Fruit fly (Drosophila melanogaster) whole organism, embryonic: ENCODE results near the gene CG10581.

Experiments used
- B-H1 ChIP-seq: fragments of 200-800 bp; sonication (Bioruptor generic); IDR thresholded peaks from 3 replicates; pipeline ENCODE4 v1.3.6; 2022; ENCODE audit warnings: missing biosample characterization, missing genetic modification characterization
- BEAF-32 ChIP-seq: fragments of 200-800 bp; sonication (Bioruptor generic); optimal IDR thresholded peaks from 3 replicates; lab custom pipeline; 2017; ENCODE audit warnings: missing biosample characterization, missing genetic modification characterization, mild to moderate bottlenecking, moderate library complexity, missing genetic modification reagents
- BtbVII ChIP-seq: fragments of 200-800 bp; sonication (Bioruptor generic); optimal IDR thresholded peaks from 3 replicates; lab custom pipeline; 2017; ENCODE audit warnings: missing biosample characterization, mild to moderate bottlenecking, missing genetic modification characterization
- CG12104 ChIP-seq: fragments of 200-800 bp; sonication (Bioruptor generic); optimal IDR thresholded peaks from 3 replicates; lab custom pipeline; 2016; ENCODE audit warnings: missing biosample characterization, missing genetic modification characterization
- CG15269 ChIP-seq: fragments of 200-800 bp; sonication (Bioruptor generic); optimal IDR thresholded peaks from 2 replicates; lab custom pipeline; 2018; ENCODE audit warnings: missing biosample characterization, mild to moderate bottlenecking, missing genetic modification characterization, moderate library complexity
- CG17385 ChIP-seq: fragments of 200-800 bp; sonication (Bioruptor generic); optimal IDR thresholded peaks from 3 replicates; lab custom pipeline; 2018; ENCODE audit warnings: missing biosample characterization, mild to moderate bottlenecking, missing genetic modification characterization
- CG17802 ChIP-seq: fragments of 200-800 bp; sonication (Bioruptor generic); optimal IDR thresholded peaks from 2 replicates; lab custom pipeline; 2018; ENCODE audit warnings: missing biosample characterization, mild to moderate bottlenecking, missing genetic modification characterization, moderate library complexity
- CG17829 ChIP-seq: fragments of 200-800 bp; optimal IDR thresholded peaks from 2 replicates; lab custom pipeline; 2019; ENCODE audit warnings: missing biosample characterization, mild to moderate bottlenecking, missing genetic modification characterization, moderate library complexity
- CG5245 ChIP-seq: fragments of 200-800 bp; sonication (Bioruptor generic); optimal IDR thresholded peaks from 3 replicates; lab custom pipeline; 2016; ENCODE audit warnings: missing biosample characterization, missing genetic modification characterization
- CG6689 ChIP-seq: fragments of 200-800 bp; sonication (Bioruptor generic); IDR thresholded peaks from 2 replicates; pipeline ENCODE4 v1.3.6; 2022; ENCODE audit warnings: missing biosample characterization, missing genetic modification characterization
- CG7745 ChIP-seq: fragments of 200-800 bp; sonication (Bioruptor generic); optimal IDR thresholded peaks from 2 replicates; lab custom pipeline; 2018; ENCODE audit warnings: missing biosample characterization, mild to moderate bottlenecking, missing genetic modification characterization, moderate library complexity
- CG7928 ChIP-seq: fragments of 200-800 bp; sonication (Bioruptor generic); optimal IDR thresholded peaks from 2 replicates; lab custom pipeline; 2017; ENCODE audit warnings: missing biosample characterization, mild to moderate bottlenecking, missing genetic modification characterization
- CG8765 ChIP-seq: fragments of 200-800 bp; sonication (Bioruptor generic); IDR thresholded peaks from 2 replicates; pipeline ENCODE4 v1.3.6; 2022; ENCODE audit warnings: missing biosample characterization, missing genetic modification characterization
- CG9817 ChIP-seq: fragments of 200-800 bp; sonication (Bioruptor generic); optimal IDR thresholded peaks from 2 replicates; lab custom pipeline; 2018; ENCODE audit warnings: missing biosample characterization, mild to moderate bottlenecking, missing genetic modification characterization, moderate library complexity
- D19A ChIP-seq: fragments of 200-800 bp; optimal IDR thresholded peaks from 3 replicates; lab custom pipeline; 2019; ENCODE audit warnings: missing biosample characterization, mild to moderate bottlenecking, missing genetic modification characterization, moderate library complexity
- Dbx ChIP-seq: fragments of 200-800 bp; sonication (Bioruptor generic); IDR thresholded peaks from 3 replicates; pipeline ENCODE4 v1.3.6; 2022; ENCODE audit warnings: missing biosample characterization, missing genetic modification characterization
- Doc2 ChIP-seq: fragments of 200-800 bp; sonication (Bioruptor generic); IDR thresholded peaks from 2 replicates; pipeline ENCODE4 v1.3.6; 2022; ENCODE audit warnings: missing biosample characterization, missing genetic modification characterization
- Gsc ChIP-seq: fragments of 200-800 bp; sonication (Bioruptor generic); IDR thresholded peaks from 2 replicates; pipeline ENCODE4 v1.3.6; 2022; ENCODE audit warnings: missing biosample characterization, missing genetic modification characterization
- H15 ChIP-seq: fragments of 200-800 bp; sonication (Bioruptor generic); IDR thresholded peaks from 3 replicates; pipeline ENCODE4 v1.3.6; 2022; ENCODE audit warnings: missing biosample characterization, missing genetic modification characterization
- Hey ChIP-seq: fragments of 200-800 bp; sonication (Bioruptor generic); optimal IDR thresholded peaks from 3 replicates; lab custom pipeline; 2018; ENCODE audit warnings: missing biosample characterization, mild to moderate bottlenecking, missing genetic modification characterization
- Hmr ChIP-seq: fragments of 200-800 bp; sonication (Bioruptor generic); optimal IDR thresholded peaks from 3 replicates; lab custom pipeline; 2017; ENCODE audit warnings: mild to moderate bottlenecking, missing biosample characterization, missing genetic modification reagents, missing genetic modification characterization
- Meics ChIP-seq: fragments of 200-800 bp; sonication (Bioruptor generic); optimal IDR thresholded peaks from 2 replicates; lab custom pipeline; 2017; ENCODE audit warnings: missing biosample characterization, mild to moderate bottlenecking, missing genetic modification characterization
- Mrtf ChIP-seq: fragments of 200-800 bp; sonication (Bioruptor generic); IDR thresholded peaks from 3 replicates; pipeline ENCODE4 v1.3.6; 2022; ENCODE audit warnings: missing biosample characterization, missing genetic modification characterization
- Sox102F ChIP-seq: fragments of 200-800 bp; sonication (Bioruptor generic); optimal IDR thresholded peaks from 2 replicates; lab custom pipeline; 2018; ENCODE audit warnings: missing biosample characterization, mild to moderate bottlenecking, missing genetic modification characterization, moderate library complexity
- Ssrp ChIP-seq: fragments of 200-800 bp; sonication (Bioruptor generic); optimal IDR thresholded peaks from 2 replicates; lab custom pipeline; 2018; ENCODE audit warnings: missing biosample characterization, mild to moderate bottlenecking, missing genetic modification characterization, moderate library complexity
- Trl ChIP-seq, 3 experiments: fragments of >200 bp in 2 of 3; fragments of 200-800 bp in 1 of 3; sonication (Bioruptor generic) in 1 of 3; optimal IDR thresholded peaks; 2 replicates in 1 of 3; 3 replicates in 2 of 3; lab custom pipeline; 2016 to 2017; ENCODE audit warnings: missing biosample characterization in 1 of 3, missing genetic modification characterization in 1 of 3
- aop ChIP-seq: fragments of 200-800 bp; sonication (Bioruptor generic); IDR thresholded peaks from 2 replicates; pipeline ENCODE4 v1.3.6; 2022; ENCODE audit warnings: missing biosample characterization, missing genetic modification characterization
- caup ChIP-seq: fragments of 200-800 bp; sonication (Bioruptor generic); optimal IDR thresholded peaks from 3 replicates; lab custom pipeline; 2017; ENCODE audit warnings: missing biosample characterization, mild to moderate bottlenecking, missing genetic modification characterization, moderate library complexity; ENCODE audit not compliant: severe bottlenecking
- chm ChIP-seq: fragments of 200-800 bp; sonication (Bioruptor generic); IDR thresholded peaks from 2 replicates; pipeline ENCODE4 v1.3.6; 2022; ENCODE audit warnings: missing biosample characterization, missing genetic modification characterization
- crp ChIP-seq, 2 experiments: fragments of 200-800 bp; sonication (Bioruptor generic); optimal IDR thresholded peaks; 2 replicates in 1 of 2; 3 replicates in 1 of 2; lab custom pipeline; 2017; ENCODE audit warnings: missing biosample characterization in 2 of 2, missing genetic modification characterization in 2 of 2, mild to moderate bottlenecking in 1 of 2, moderate library complexity in 1 of 2
- cwo ChIP-seq: fragments of 200-800 bp; sonication (Bioruptor generic); optimal IDR thresholded peaks from 3 replicates; lab custom pipeline; 2017; ENCODE audit warnings: missing biosample characterization, missing genetic modification characterization, mild to moderate bottlenecking, moderate library complexity, missing genetic modification reagents
- dimm ChIP-seq: fragments of 200-800 bp; sonication (Bioruptor generic); IDR thresholded peaks from 2 replicates; pipeline ENCODE4 v1.3.6; 2022; ENCODE audit warnings: missing biosample characterization, missing genetic modification characterization
- exex ChIP-seq: fragments of 200-800 bp; sonication (Bioruptor generic); optimal IDR thresholded peaks from 4 replicates; lab custom pipeline; 2018; ENCODE audit warnings: missing biosample characterization, mild to moderate bottlenecking, missing genetic modification characterization, moderate library complexity
- fru ChIP-seq: fragments of >200 bp; optimal IDR thresholded peaks from 2 replicates; lab custom pipeline; 2017
- gcm ChIP-seq: fragments of 200-800 bp; sonication (Bioruptor generic); optimal IDR thresholded peaks from 2 replicates; lab custom pipeline; 2019; ENCODE audit warnings: missing biosample characterization, mild to moderate bottlenecking, missing genetic modification characterization, moderate library complexity
- grau ChIP-seq: fragments of 200-800 bp; optimal IDR thresholded peaks from 3 replicates; lab custom pipeline; 2019; ENCODE audit warnings: missing biosample characterization, mild to moderate bottlenecking, missing genetic modification characterization, moderate library complexity
- grn ChIP-seq: fragments of 200-800 bp; sonication (Bioruptor generic); optimal IDR thresholded peaks from 3 replicates; lab custom pipeline; 2017; ENCODE audit warnings: missing biosample characterization, missing genetic modification characterization
- klu ChIP-seq: fragments of 200-800 bp; sonication (Bioruptor generic); IDR thresholded peaks from 2 replicates; pipeline ENCODE4 v1.3.6; 2022; ENCODE audit warnings: missing biosample characterization, missing genetic modification characterization
- kni ChIP-seq: fragments of 200-800 bp; sonication (Bioruptor generic); optimal IDR thresholded peaks from 3 replicates; lab custom pipeline; 2017; ENCODE audit warnings: mild to moderate bottlenecking, missing biosample characterization, missing genetic modification reagents, missing genetic modification characterization
- lab ChIP-seq: fragments of 200-800 bp; sonication (Bioruptor generic); optimal IDR thresholded peaks from 3 replicates; lab custom pipeline; 2017; ENCODE audit warnings: missing biosample characterization, missing genetic modification characterization, mild to moderate bottlenecking, moderate library complexity, missing genetic modification reagents
- nerfin-1 ChIP-seq: fragments of 200-800 bp; sonication (Bioruptor generic); optimal IDR thresholded peaks from 3 replicates; lab custom pipeline; 2019; ENCODE audit warnings: missing biosample characterization, mild to moderate bottlenecking, missing genetic modification characterization, moderate library complexity
- nmo ChIP-seq: fragments of 200-800 bp; sonication (Bioruptor generic); optimal IDR thresholded peaks from 2 replicates; lab custom pipeline; 2018; ENCODE audit warnings: missing biosample characterization, mild to moderate bottlenecking, missing genetic modification characterization, moderate library complexity
- org-1 ChIP-seq: fragments of 200-800 bp; sonication (Bioruptor generic); optimal IDR thresholded peaks from 2 replicates; lab custom pipeline; 2017; ENCODE audit warnings: missing biosample characterization, missing genetic modification characterization
- p53 ChIP-seq: fragments of 200-800 bp; sonication (Bioruptor generic); optimal IDR thresholded peaks from 2 replicates; lab custom pipeline; 2016; ENCODE audit warnings: missing biosample characterization, missing genetic modification characterization
- prd ChIP-seq, 3 experiments: fragments of >200 bp in 2 of 3; fragments of 200-800 bp in 1 of 3; sonication (Bioruptor generic) in 1 of 3; optimal IDR thresholded peaks in 2 of 3; IDR thresholded peaks in 1 of 3; 2 replicates in 2 of 3; 3 replicates in 1 of 3; pipeline versions ENCODE4 v1.3.6 to Lab custom; 2017 to 2022; ENCODE audit warnings: missing biosample characterization in 1 of 3, missing genetic modification characterization in 1 of 3
- run ChIP-seq: fragments of 200-800 bp; sonication (Bioruptor generic); optimal IDR thresholded peaks from 3 replicates; lab custom pipeline; 2018; ENCODE audit warnings: missing biosample characterization, mild to moderate bottlenecking, missing genetic modification characterization
- schlank ChIP-seq: fragments of 200-800 bp; sonication (Bioruptor generic); optimal IDR thresholded peaks from 2 replicates; lab custom pipeline; 2018; ENCODE audit warnings: missing biosample characterization, mild to moderate bottlenecking, missing genetic modification characterization
- tin ChIP-seq: fragments of 200-800 bp; sonication (Bioruptor generic); optimal IDR thresholded peaks from 3 replicates; lab custom pipeline; 2016; ENCODE audit warnings: missing biosample characterization, missing genetic modification characterization
- tio ChIP-seq: fragments of 200-800 bp; sonication (Bioruptor generic); optimal IDR thresholded peaks from 2 replicates; lab custom pipeline; 2017; ENCODE audit warnings: missing biosample characterization, missing genetic modification characterization, inconsistent platforms
- zen2 ChIP-seq: fragments of 200-800 bp; sonication (Bioruptor generic); IDR thresholded peaks from 3 replicates; pipeline ENCODE4 v1.3.6; 2022; ENCODE audit warnings: missing biosample characterization, missing genetic modification characterization; ENCODE audit not compliant: partially characterized antibody

Gene CG10581

dm6 chr3L:21047037-21047436 lies 13.0 kb upstream of the CG10581 start (continued):
- TF ChIP-seq kni (GFP tag; lab: Kevin White, UChicago) = no peak
- TF ChIP-seq CG17385 = peak; percentile 14
- no peak for TF ChIP-seq org-1
- no peak for TF ChIP-seq CG8765 (GFP tag; lab: Robert Waterston, UW)
- TF ChIP-seq Dbx (GFP tag; lab: Robert Waterston, UW) = no peak
- TF ChIP-seq nmo (GFP tag; lab: Kevin White, UChicago) = peak; percentile 5
- no peak for TF ChIP-seq zen2
- no peak for TF ChIP-seq CG7745 (tag; lab: Kevin White, UChicago)
- TF ChIP-seq Doc2 = no peak
- TF ChIP-seq Sox102F (GFP tag; lab: Kevin White, UChicago) = peak; percentile 36
- TF ChIP-seq grau = peak; percentile 52
- TF ChIP-seq lab (GFP tag; lab: Kevin White, UChicago) = peak; percentile 33
- peak; percentile 33 for TF ChIP-seq tin (GFP tag; lab: Kevin White, UChicago)
- no peak for TF ChIP-seq schlank (tag; lab: Kevin White, UChicago)
- no peak for TF ChIP-seq tio
- TF ChIP-seq exex (tag; lab: Kevin White, UChicago) = no peak
- TF ChIP-seq crp (GFP tag; optimal IDR thresholded peaks at IDR 0.05; lab: Kevin White, UChicago) = no peak
- TF ChIP-seq run (tag; lab: Kevin White, UChicago) = no peak
- TF ChIP-seq grn (GFP tag; lab: Kevin White, UChicago) = no peak
- no peak for TF ChIP-seq klu (GFP tag; lab: Robert Waterston, UW)
- TF ChIP-seq p53 (GFP tag; lab: Kevin White, UChicago) = no peak
- TF ChIP-seq CG17829 (tag; lab: Kevin White, UChicago) = peak; percentile 73
- no peak for TF ChIP-seq Gsc (GFP tag; lab: Robert Waterston, UW)
- TF ChIP-seq nerfin-1 (tag; lab: Kevin White, UChicago) = no peak
- peak; percentile 24 for TF ChIP-seq CG5245 (GFP tag; lab: Kevin White, UChicago)
- peak; percentile 44 for TF ChIP-seq Ssrp (tag; lab: Kevin White, UChicago)
- no peak for TF ChIP-seq prd (optimal IDR thresholded peaks at IDR 0.05; lab: Kevin White, UChicago)
- TF ChIP-seq prd (GFP tag; IDR thresholded peaks at IDR 0.05; lab: Robert Waterston, UW) = peak; percentile 44; the same call in 1 of the 3 replicates
- TF ChIP-seq cwo (GFP tag; lab: Kevin White, UChicago) = no peak
- TF ChIP-seq chm = peak; percentile 65
- no peak for TF ChIP-seq aop (GFP tag; lab: Robert Waterston, UW)
- TF ChIP-seq CG7928 (GFP tag; lab: Kevin White, UChicago) = no peak
- TF ChIP-seq CG12104 (GFP tag; lab: Kevin White, UChicago) = no peak
- TF ChIP-seq caup (GFP tag; lab: Kevin White, UChicago) = no peak
- TF ChIP-seq D19A (tag; lab: Kevin White, UChicago) = peak; percentile 63
- TF ChIP-seq fru = no peak
- TF ChIP-seq B-H1 (GFP tag; lab: Robert Waterston, UW) = peak; percentile 21; the same call in 1 of the 3 replicates
- no peak for TF ChIP-seq Mrtf (GFP tag; lab: Robert Waterston, UW)
- TF ChIP-seq Hey = no peak
- peak; percentile 31 for TF ChIP-seq CG15269
- TF ChIP-seq Hmr (GFP tag; lab: Kevin White, UChicago) = peak; percentile 11
- TF ChIP-seq CG17802 (tag; lab: Kevin White, UChicago) = no peak
- peak; percentile 52 for TF ChIP-seq gcm (GFP tag; lab: Kevin White, UChicago)
- TF ChIP-seq CG6689 (GFP tag; lab: Robert Waterston, UW) = 0 out of 2 replicates have a peak, but pooled peaks have one; percentile 11
- peak; percentile 11 for TF ChIP-seq BtbVII (GFP tag; lab: Kevin White, UChicago)
- TF ChIP-seq H15 (GFP tag; lab: Robert Waterston, UW) = no peak
- no peak for TF ChIP-seq dimm
- TF ChIP-seq Meics (GFP tag; lab: Kevin White, UChicago) = peak; percentile 28
- TF ChIP-seq Trl (optimal IDR thresholded peaks at IDR 0.05; lab: Kevin White, UChicago) = peak in 1 of 2 experiments; percentile 53
- TF ChIP-seq Trl (GFP tag; optimal IDR thresholded peaks at IDR 0.05; lab: Kevin White, UChicago) = no peak
- TF ChIP-seq CG9817 = no peak
- no peak for TF ChIP-seq BEAF-32
